Fruit fly (Drosophila melanogaster) whole organism, adult: ENCODE results near the gene RpLP0.

ENCODE experiments used
- CG11617 ChIP-seq: fragments of 200-800 bp; sonication (Bioruptor generic); optimal IDR thresholded peaks from 2 replicates; lab custom pipeline; 2017; ENCODE audit warnings: mild to moderate bottlenecking, missing biosample characterization, missing genetic modification reagents, missing genetic modification characterization
- CG12768 ChIP-seq: fragments of 200-800 bp; sonication (Bioruptor generic); optimal IDR thresholded peaks from 2 replicates; lab custom pipeline; 2017; ENCODE audit warnings: missing biosample characterization, missing genetic modification characterization, mild to moderate bottlenecking, moderate library complexity, missing genetic modification reagents
- CG1620 ChIP-seq: fragments of 200-800 bp; sonication (Bioruptor generic); optimal IDR thresholded peaks from 2 replicates; lab custom pipeline; 2016; ENCODE audit warnings: missing biosample characterization, missing genetic modification characterization
- CG5204 ChIP-seq: fragments of 200-800 bp; sonication (Bioruptor generic); optimal IDR thresholded peaks from 2 replicates; lab custom pipeline; 2016; ENCODE audit warnings: missing biosample characterization, missing genetic modification characterization
- Clk ChIP-seq: fragments of 200-800 bp; sonication (Bioruptor generic); optimal IDR thresholded peaks from 2 replicates; lab custom pipeline; 2017; ENCODE audit warnings: missing biosample characterization, missing genetic modification characterization
- Crg-1 ChIP-seq: fragments of 200-800 bp; sonication (Bioruptor generic); optimal IDR thresholded peaks from 2 replicates; lab custom pipeline; 2016; ENCODE audit warnings: missing biosample characterization, missing genetic modification characterization
- Hr96 ChIP-seq: fragments of 200-800 bp; sonication (Bioruptor generic); optimal IDR thresholded peaks from 2 replicates; lab custom pipeline; 2016; ENCODE audit warnings: missing biosample characterization, missing genetic modification characterization
- Mnt ChIP-seq: fragments of 200-800 bp; sonication (Bioruptor generic); optimal IDR thresholded peaks from 2 replicates; lab custom pipeline; 2016; ENCODE audit warnings: missing biosample characterization, mild to moderate bottlenecking, missing genetic modification characterization
- cnc ChIP-seq, 2 experiments: fragments of >200 bp; optimal IDR thresholded peaks; 2 replicates each; lab custom pipeline; 2017
- kay ChIP-seq: fragments of 200-800 bp; sonication (Bioruptor generic); peaks from one replicate; lab custom pipeline; 2016; ENCODE audit warnings: missing biosample characterization, missing genetic modification characterization, borderline replicate concordance
- ovo ChIP-seq: fragments of 200-800 bp; sonication (Bioruptor generic); optimal IDR thresholded peaks from 2 replicates; lab custom pipeline; 2016; ENCODE audit warnings: missing biosample characterization, missing genetic modification characterization
- pad ChIP-seq: fragments of 200-800 bp; sonication (Bioruptor generic); optimal IDR thresholded peaks from 3 replicates; lab custom pipeline; 2017; ENCODE audit warnings: missing biosample characterization, missing genetic modification characterization, mild to moderate bottlenecking, moderate library complexity, missing genetic modification reagents
- tj ChIP-seq: fragments of 200-800 bp; sonication (Bioruptor generic); optimal IDR thresholded peaks from 3 replicates; lab custom pipeline; 2017; ENCODE audit warnings: missing biosample characterization, mild to moderate bottlenecking, missing genetic modification characterization, moderate library complexity
- toe ChIP-seq: fragments of 200-800 bp; sonication (Bioruptor generic); optimal IDR thresholded peaks from 2 replicates; lab custom pipeline; 2016; ENCODE audit warnings: missing biosample characterization, missing genetic modification characterization

- TF ChIP-seq CG1620 (GFP tag; lab: Kevin White, UChicago) (no peak), pad (no peak), CG11617 (GFP tag; lab: Kevin White, UChicago) (no peak), ovo (GFP tag; lab: Kevin White, UChicago) (no peak), toe (no peak), tj (GFP tag; lab: Kevin White, UChicago) (no peak), Crg-1 (GFP tag; lab: Kevin White, UChicago) (no peak), kay (GFP tag; lab: Kevin White, UChicago) (no peak), CG5204 (GFP tag; lab: Kevin White, UChicago) (no peak), Mnt (no peak), cnc (optimal IDR thresholded peaks at IDR 0.05; lab: Kevin White, UChicago) (no peak), Hr96 (GFP tag; lab: Kevin White, UChicago) (no peak), CG12768 (no peak), Clk (GFP tag; lab: Kevin White, UChicago) (no peak)
Observed at dm6 chr3L:22083131-22083648, 7.5 kb downstream of the RpLP0 start.
